Worm (Caenorhabditis elegans) whole organism, young adult: ENCODE results near the gene hel-1.

Source experiments
- F49E8.2 ChIP-seq: sonication (generic microtip); optimal IDR thresholded peaks from 3 replicates; lab custom pipeline; 2017; ENCODE audit warnings: missing genetic modification characterization, mild to moderate bottlenecking, missing compliant biosample characterization, antibody characterized with exemption, moderate library complexity; ENCODE audit not compliant: insufficient read depth
- aptf-3 ChIP-seq: fragments of 200-800 bp; sonication (Bioruptor generic); IDR thresholded peaks from 2 replicates; pipeline ENCODE4 v1.3.6; 2022; ENCODE audit warnings: missing genetic modification characterization, missing compliant biosample characterization
- hrde-1 ChIP-seq: sonication (generic microtip); optimal IDR thresholded peaks from 2 replicates; lab custom pipeline; 2016; ENCODE audit warnings: missing genetic modification characterization, mild to moderate bottlenecking, missing compliant biosample characterization, moderate library complexity, missing genotype, missing genetic modification reagents, borderline replicate concordance
- pha-4 ChIP-seq: fragments of 150-350 bp; sonication (generic microtip); optimal IDR thresholded peaks from 2 replicates; lab custom pipeline; 2014; ENCODE audit warnings: missing biosample characterization, missing genetic modification reagents, missing genetic modification characterization
- rcor-1 ChIP-seq: fragments of 200-800 bp; sonication (Bioruptor generic); IDR thresholded peaks from 2 replicates; pipeline ENCODE4 v1.3.6; 2022; ENCODE audit warnings: missing genetic modification reagents, missing genetic modification characterization, missing compliant biosample characterization

- TF ChIP-seq aptf-3 (GFP tag; lab: Robert Waterston, UW): no peak
- no peak for TF ChIP-seq F49E8.2 (tag; lab: Kevin White, UChicago)
- TF ChIP-seq pha-4 (tag; lab: Kevin White, UChicago): no peak
- no peak for TF ChIP-seq rcor-1 (GFP tag; lab: Robert Waterston, UW)
- no peak for TF ChIP-seq hrde-1 (tag; lab: Kevin White, UChicago)
Measured at ce11 chrII:8377722-8378121, 49.1 kb upstream of the hel-1 start.
